Worm (Caenorhabditis elegans): ENCODE results near the gene Y5F2A.4.

DNA sequence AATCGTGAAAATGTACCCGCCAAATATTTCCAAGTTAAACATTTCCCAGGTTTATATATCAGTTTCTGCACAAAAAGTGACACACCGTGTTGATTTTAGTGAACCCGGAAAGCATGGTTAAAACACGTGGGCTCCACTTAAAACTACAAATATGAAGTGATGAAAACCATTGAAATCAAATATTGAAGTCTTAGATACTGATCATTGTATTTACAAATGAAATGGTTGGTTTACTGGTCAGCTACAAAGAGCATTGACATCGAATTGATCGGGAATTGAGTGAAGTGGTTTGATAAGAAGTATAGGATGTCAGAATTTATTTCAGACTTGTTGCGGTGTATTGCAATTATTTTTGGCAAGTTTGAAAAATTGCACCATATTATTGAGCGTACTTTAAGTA, 49.0 kb downstream of the Y5F2A.4 start, which contains the start of gene hrg-5:
- no peak for TF ChIP-seq ceh-36 (tag; optimal IDR thresholded peaks at IDR 0.05)
- no peak for TF ChIP-seq scrt-1 (GFP tag; IDR thresholded peaks at IDR 0.05)
- TF ChIP-seq ama-1 (optimal IDR thresholded peaks at IDR 0.05), result no peak
- TF ChIP-seq tbx-37 (GFP tag; conservative IDR thresholded peaks at IDR 0.05), result no peak
- no peak for TF ChIP-seq flt-1 (GFP tag; IDR thresholded peaks at IDR 0.05)
- TF ChIP-seq hmg-4 (GFP tag; optimal IDR thresholded peaks at IDR 0.05), result no peak
- no peak for TF ChIP-seq hnd-1 (tag; optimal IDR thresholded peaks at IDR 0.05)
- TF ChIP-seq ceh-13 (GFP tag; optimal IDR thresholded peaks at IDR 0.05), result no peak
- no peak for TF ChIP-seq tra-4 (tag; optimal IDR thresholded peaks at IDR 0.05)
- no peak for TF ChIP-seq F13C5.2 (tag; optimal IDR thresholded peaks at IDR 0.05)
- TF ChIP-seq B0310.2 (tag; optimal IDR thresholded peaks at IDR 0.05), result no peak
